Worm (Caenorhabditis elegans): ENCODE data around the gene ins-6.

- TF ChIP-seq nhr-28 (tag; optimal IDR thresholded peaks at IDR 0.05) (no peak), ceh-82 (tag; optimal IDR thresholded peaks at IDR 0.05) (no peak)
Measured at ce11 chrII:6049546-6049945, 49.3 kb downstream of the ins-6 start.
